Worm (Caenorhabditis elegans): ENCODE results near the gene T16G12.1.

T16G12.1 gene

DNA sequence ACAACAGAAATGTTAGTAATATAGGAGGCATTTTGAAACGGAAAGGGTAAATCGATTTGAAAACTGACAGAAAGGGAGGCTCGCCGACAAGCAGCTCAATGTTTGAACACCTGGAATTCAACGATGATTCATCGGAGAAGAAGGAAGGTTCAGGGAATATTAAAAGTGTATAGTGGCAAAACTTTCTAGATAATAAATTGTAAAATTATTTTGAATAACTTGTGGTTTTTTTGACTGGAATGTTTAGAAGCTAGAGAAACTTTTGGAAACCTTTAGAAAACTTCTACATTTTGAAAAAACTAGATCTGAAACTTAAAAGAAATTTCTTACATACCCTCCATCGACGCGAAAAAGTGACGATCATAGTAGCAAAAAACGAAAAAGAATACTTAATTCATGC is 51.8 kb downstream of the T16G12.1 start, which contains the start of gene pqn-8:
TSS of gene pqn-8 (minus strand) at position 101 of the 400 bp plus-strand sequence.
- TF ChIP-seq tbx-8 (GFP tag; optimal IDR thresholded peaks at IDR 0.05): no peak
- TF ChIP-seq unc-62 (GFP tag; optimal IDR thresholded peaks at IDR 0.05): no peak
- no peak for TF ChIP-seq hlh-1 (tag; optimal IDR thresholded peaks at IDR 0.05)
- no peak for TF ChIP-seq lin-32 (GFP tag; optimal IDR thresholded peaks at IDR 0.05)
- no peak for TF ChIP-seq lsy-2 (tag; optimal IDR thresholded peaks at IDR 0.05)
- TF ChIP-seq mls-2 (tag; optimal IDR thresholded peaks at IDR 0.05): no peak
- no peak for TF ChIP-seq nhr-28 (tag; optimal IDR thresholded peaks at IDR 0.05)
- no peak for TF ChIP-seq zip-8 (tag; optimal IDR thresholded peaks at IDR 0.05)
- TF ChIP-seq ces-1 (GFP tag; optimal IDR thresholded peaks at IDR 0.05): no peak
- no peak for TF ChIP-seq snpc-4 (tag; optimal IDR thresholded peaks at IDR 0.05)
- TF ChIP-seq elt-1 (tag; optimal IDR thresholded peaks at IDR 0.05; ENCODE audit: borderline replicate concordance, insufficient read depth): no peak
- no peak for TF ChIP-seq pha-4 (tag; optimal IDR thresholded peaks at IDR 0.05)
- no peak for TF ChIP-seq lin-13 (tag; optimal IDR thresholded peaks at IDR 0.05)
- no peak for TF ChIP-seq ztf-11 (tag; optimal IDR thresholded peaks at IDR 0.05)
- TF ChIP-seq unc-120 (tag; optimal IDR thresholded peaks at IDR 0.05; ENCODE audit: poor library complexity, severe bottlenecking): no peak

DNA sequence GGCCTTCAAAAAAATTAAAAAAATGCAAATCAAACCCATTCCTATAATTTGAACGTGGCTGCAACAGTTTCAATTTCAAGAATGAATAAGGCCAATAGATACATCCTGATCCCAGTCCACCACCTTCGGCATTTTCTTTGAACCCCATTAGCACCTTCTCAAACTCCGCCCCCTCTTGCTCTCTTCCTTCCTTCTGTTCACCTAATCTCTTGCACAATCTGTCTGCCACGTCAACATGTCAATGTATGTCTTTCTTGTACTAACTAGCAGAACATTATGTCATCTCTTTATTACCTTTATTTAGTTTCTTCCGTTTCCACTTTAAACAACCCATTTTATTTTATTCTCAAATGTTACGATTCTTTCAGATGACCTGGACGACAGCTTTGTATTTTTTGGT is 56.1 kb downstream of the T16G12.1 start, which contains the start of gene C05B5.4:
TSS of gene C05B5.4 (plus strand) at position 351 of the 400 bp plus-strand sequence.
- TF ChIP-seq mab-5 (tag; optimal IDR thresholded peaks at IDR 0.05) (no peak), unc-62 (GFP tag; optimal IDR thresholded peaks at IDR 0.05) (no peak), nhr-28 (tag; optimal IDR thresholded peaks at IDR 0.05) (no peak), lsy-2 (tag; optimal IDR thresholded peaks at IDR 0.05) (no peak), ztf-11 (tag; optimal IDR thresholded peaks at IDR 0.05) (no peak), nhr-2 (tag; optimal IDR thresholded peaks at IDR 0.05) (peak; percentile 84), lin-32 (GFP tag; optimal IDR thresholded peaks at IDR 0.05) (no peak), zip-8 (tag; optimal IDR thresholded peaks at IDR 0.05) (peak; percentile 23), ham-2 (GFP tag; optimal IDR thresholded peaks at IDR 0.05) (no peak), tbx-8 (GFP tag; optimal IDR thresholded peaks at IDR 0.05) (no peak)

DNA sequence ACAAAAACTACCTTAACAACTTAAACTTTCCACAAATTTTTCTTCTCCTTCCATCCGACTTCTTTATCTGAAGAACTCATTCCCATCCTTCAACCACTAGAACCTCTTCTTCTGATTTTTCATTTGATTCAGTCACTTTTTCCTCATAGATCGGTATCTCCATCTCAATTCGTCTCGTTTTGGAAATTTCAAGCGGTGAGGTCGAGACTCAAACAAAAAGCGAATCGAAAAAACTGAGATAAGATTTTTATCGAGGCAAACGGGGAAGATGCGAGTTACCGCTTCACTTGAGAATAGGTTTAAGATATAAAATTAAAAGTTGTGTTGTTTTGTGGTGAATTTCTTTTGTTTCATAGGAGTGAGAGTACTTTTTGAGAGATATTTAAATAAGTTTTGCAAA is 58.3 kb downstream of the T16G12.1 start:
- no peak for TF ChIP-seq elt-1 (tag; optimal IDR thresholded peaks at IDR 0.05; ENCODE audit: borderline replicate concordance, insufficient read depth)
- no peak for TF ChIP-seq ceh-83 (GFP tag; optimal IDR thresholded peaks at IDR 0.05)
- TF ChIP-seq zip-8 (tag; optimal IDR thresholded peaks at IDR 0.05): no peak
- no peak for TF ChIP-seq elt-3 (tag; optimal IDR thresholded peaks at IDR 0.05)
- no peak for TF ChIP-seq lin-32 (GFP tag; optimal IDR thresholded peaks at IDR 0.05)
- TF ChIP-seq cnd-1 (tag; optimal IDR thresholded peaks at IDR 0.05): no peak
- TF ChIP-seq nhr-28 (tag; optimal IDR thresholded peaks at IDR 0.05): no peak
- no peak for TF ChIP-seq M03D4.4 (tag; optimal IDR thresholded peaks at IDR 0.05)
- no peak for TF ChIP-seq tbx-8 (GFP tag; optimal IDR thresholded peaks at IDR 0.05)
